Worm (Caenorhabditis elegans) whole organism, midembryonic: ENCODE results near the gene nspc-1.

Experiments
- T22C8.4 ChIP-seq: fragments of 200-800 bp; sonication (Bioruptor generic); IDR thresholded peaks from 2 replicates; pipeline ENCODE4 v1.3.6; 2022; ENCODE audit warnings: missing genetic modification characterization, missing compliant biosample characterization
- flt-1 ChIP-seq: fragments of 200-800 bp; sonication (Bioruptor generic); IDR thresholded peaks from 2 replicates; pipeline ENCODE4 v1.3.6; 2022; ENCODE audit warnings: missing genetic modification characterization, missing compliant biosample characterization
- klf-2 ChIP-seq: fragments of 200-800 bp; sonication (Bioruptor generic); conservative IDR thresholded peaks from 2 replicates; pipeline ENCODE4 v1.3.6; 2022; ENCODE audit warnings: missing genetic modification reagents, missing genetic modification characterization, missing compliant biosample characterization
- ztf-23 ChIP-seq: fragments of 200-800 bp; sonication (Bioruptor generic); IDR thresholded peaks from 2 replicates; pipeline ENCODE4 v1.3.6; 2022; ENCODE audit warnings: missing genetic modification reagents, missing genetic modification characterization, missing compliant biosample characterization

DNA sequence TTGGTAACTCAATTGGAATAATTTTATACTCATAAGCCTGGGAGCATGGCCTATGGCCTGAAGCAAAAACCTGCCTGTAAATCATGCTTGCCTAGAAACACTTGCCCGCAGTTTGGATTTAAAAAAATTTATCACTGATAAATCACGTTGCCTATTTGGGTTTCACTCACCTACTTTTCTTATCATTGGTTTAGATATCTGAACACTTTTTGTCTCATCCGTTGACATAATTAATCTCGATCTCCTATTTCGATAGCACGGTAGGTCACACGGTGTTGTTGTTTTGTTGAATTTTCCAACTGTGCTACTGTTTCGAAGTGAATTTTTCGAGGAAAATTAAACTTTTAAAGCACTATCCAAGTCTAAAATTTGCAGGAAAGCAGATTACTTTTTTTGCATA lies 27.9 kb downstream of the nspc-1 start:
- no peak for TF ChIP-seq klf-2
- no peak for TF ChIP-seq T22C8.4 (GFP tag; lab: Robert Waterston, UW)
- no peak for TF ChIP-seq flt-1 (GFP tag; lab: Robert Waterston, UW)
- no peak for TF ChIP-seq ztf-23 (GFP tag; lab: Robert Waterston, UW)
